Fruit fly (Drosophila melanogaster): Measurements from ENCODE around the gene B52.

Gene B52

dm6 chr3R:13660924-13661659 is at the start of gene B52 (continued):
- TF ChIP-seq CG2120 (GFP tag; optimal IDR thresholded peaks at IDR 0.05) (peak; percentile 12), Kr (GFP tag; optimal IDR thresholded peaks at IDR 0.05) (peak; percentile 45), Mad (GFP tag; optimal IDR thresholded peaks at IDR 0.05) (peak; percentile 32), CG7928 (GFP tag; optimal IDR thresholded peaks at IDR 0.05) (peak; percentile 16), Hsf (GFP tag; optimal IDR thresholded peaks at IDR 0.05) (peak; percentile 65), sug (tag; optimal IDR thresholded peaks at IDR 0.05) (no peak), sim (GFP tag; IDR thresholded peaks at IDR 0.05) (no peak), Dbx (GFP tag; IDR thresholded peaks at IDR 0.05) (peak; percentile 53; the same call in 2 of the 3 replicates), Hmr (GFP tag; optimal IDR thresholded peaks at IDR 0.05) (peak; percentile 77), zf30C (GFP tag; optimal IDR thresholded peaks at IDR 0.05) (peak; percentile 20), HHEX (GFP tag; optimal IDR thresholded peaks at IDR 0.05) (peak; percentile 74), E2f1 (GFP tag; IDR thresholded peaks at IDR 0.05) (peak; percentile 84), insv (GFP tag; optimal IDR thresholded peaks at IDR 0.05) (peak in 1 of 2 experiments; percentile 38), CG8765 (GFP tag; IDR thresholded peaks at IDR 0.05) (0 out of 2 replicates have a peak, but pooled peaks have one; percentile 41), CG6791 (GFP tag; IDR thresholded peaks at IDR 0.05; ENCODE audit: partially characterized antibody) (peak; percentile 76; the same call in 2 of the 3 replicates), CG13287 (GFP tag; IDR thresholded peaks at IDR 0.05; ENCODE audit: partially characterized antibody) (0 out of 2 replicates have a peak, but pooled peaks have one; percentile 35), chinmo (GFP tag; IDR thresholded peaks at IDR 0.05; ENCODE audit: partially characterized antibody) (0 out of 4 replicates have a peak, but pooled peaks have one; percentile 25), al (GFP tag; IDR thresholded peaks at IDR 0.05) (peak; percentile 53; the same call in 1 of the 2 replicates), so (GFP tag; IDR thresholded peaks at IDR 0.05) (peak; percentile 71; the same call in 1 of the 3 replicates), phol (tag; optimal IDR thresholded peaks at IDR 0.05) (peak; percentile 99), CG11723 (GFP tag; optimal IDR thresholded peaks at IDR 0.05) (peak; percentile 47), CG2678 (tag; optimal IDR thresholded peaks at IDR 0.05) (no peak), Oaz (GFP tag; IDR thresholded peaks at IDR 0.05) (0 out of 2 replicates have a peak, but pooled peaks have one; percentile 9), stc (GFP tag; IDR thresholded peaks at IDR 0.05) (peak; percentile 61; the same call in 1 of the 2 replicates), sc (optimal IDR thresholded peaks at IDR 0.05) (no peak), sc (GFP tag; optimal IDR thresholded peaks at IDR 0.05) (peak; percentile 23), inv (GFP tag; IDR thresholded peaks at IDR 0.05; ENCODE audit: partially characterized antibody) (peak; percentile 49; the same call in 1 of the 2 replicates), CG9215 (GFP tag; IDR thresholded peaks at IDR 0.05) (peak; percentile 39; the same call in 1 of the 2 replicates), abd-A (tag; optimal IDR thresholded peaks at IDR 0.05) (no peak), CG1233 (GFP tag; optimal IDR thresholded peaks at IDR 0.05) (peak; percentile 63), run (tag; optimal IDR thresholded peaks at IDR 0.05) (no peak), CG33213 (GFP tag; optimal IDR thresholded peaks at IDR 0.05) (peak; percentile 72), MESR4 (GFP tag; optimal IDR thresholded peaks at IDR 0.05) (peak; percentile 97), CG11560 (tag; IDR thresholded peaks at IDR 0.05) (no peak), lola (GFP tag; optimal IDR thresholded peaks at IDR 0.05) (peak in 1 of 3 experiments; percentile 38), wek (GFP tag; optimal IDR thresholded peaks at IDR 0.05) (peak; percentile 92), CG18764 (GFP tag; optimal IDR thresholded peaks at IDR 0.05) (peak; percentile 55), Vsx1 (GFP tag; optimal IDR thresholded peaks at IDR 0.05) (peak; percentile 62), sens (GFP tag) (peak; percentile 87), CG5953 (GFP tag; IDR thresholded peaks at IDR 0.05) (no peak), CG13894 (tag; optimal IDR thresholded peaks at IDR 0.05) (no peak), Fer2 (tag; optimal IDR thresholded peaks at IDR 0.05) (peak; percentile 17), tup (GFP tag; optimal IDR thresholded peaks at IDR 0.05) (no peak), CG7271 (tag; optimal IDR thresholded peaks at IDR 0.05) (peak; percentile 78), B-H2 (GFP tag; optimal IDR thresholded peaks at IDR 0.05) (peak; percentile 61), CG14965 (GFP tag; optimal IDR thresholded peaks at IDR 0.05; ENCODE audit: borderline replicate concordance) (no peak), seq (GFP tag; IDR thresholded peaks at IDR 0.05) (peak; percentile 48; the same call in 1 of the 2 replicates), YL-1 (GFP tag; optimal IDR thresholded peaks at IDR 0.05) (peak; percentile 96)
